Fruit fly (Drosophila melanogaster) whole organism, wandering third instar larva: ENCODE data around the gene P5CDh1.

Source experiments
- Abd-B ChIP-seq: fragments of >200 bp; optimal IDR thresholded peaks from 2 replicates; lab custom pipeline; 2017; ENCODE audit warnings: missing biosample characterization, missing genetic modification characterization
- CG32264 ChIP-seq: fragments of 200-800 bp; sonication (Bioruptor generic); optimal IDR thresholded peaks from 2 replicates; lab custom pipeline; 2016; ENCODE audit warnings: missing biosample characterization, missing genetic modification characterization
- CG9705 ChIP-seq: fragments of 200-800 bp; sonication (Bioruptor generic); optimal IDR thresholded peaks from 2 replicates; lab custom pipeline; 2018; ENCODE audit warnings: missing biosample characterization, mild to moderate bottlenecking, missing genetic modification characterization
- CrebA ChIP-seq: fragments of 200-800 bp; sonication (Bioruptor generic); optimal IDR thresholded peaks from 2 replicates; lab custom pipeline; 2016; ENCODE audit warnings: missing biosample characterization, mild to moderate bottlenecking, missing genetic modification characterization, borderline replicate concordance
- Dfd ChIP-seq: fragments of >200 bp; optimal IDR thresholded peaks from 2 replicates; lab custom pipeline; 2017; ENCODE audit warnings: missing biosample characterization, missing genetic modification characterization
- Dif ChIP-seq: fragments of 200-275, 200-300 bp; sonication (Bioruptor generic); optimal IDR thresholded peaks from 2 replicates; lab custom pipeline; 2018; ENCODE audit warnings: missing biosample characterization, missing genetic modification characterization; ENCODE audit not compliant: partially characterized antibody
- GATAd ChIP-seq: sonication (Bioruptor generic); optimal IDR thresholded peaks from 2 replicates; lab custom pipeline; 2016; ENCODE audit warnings: missing biosample characterization, missing genetic modification characterization
- HLH106 ChIP-seq: fragments of 200-800 bp; optimal IDR thresholded peaks from 3 replicates; lab custom pipeline; 2019; ENCODE audit warnings: missing biosample characterization, mild to moderate bottlenecking, missing genetic modification characterization, moderate library complexity
- Hnf4 ChIP-seq: fragments of 200-800 bp; sonication (Bioruptor generic); optimal IDR thresholded peaks from 2 replicates; lab custom pipeline; 2016; ENCODE audit warnings: missing biosample characterization, mild to moderate bottlenecking, missing genetic modification characterization
- Hr78 ChIP-seq: fragments of >200 bp; optimal IDR thresholded peaks from 2 replicates; lab custom pipeline; 2017; ENCODE audit warnings: missing biosample characterization, missing genetic modification characterization
- Hr83 ChIP-seq: fragments of 200-300 bp; sonication (Bioruptor generic); optimal IDR thresholded peaks from 2 replicates; lab custom pipeline; 2016; ENCODE audit warnings: missing biosample characterization, mild to moderate bottlenecking, missing genetic modification characterization, moderate library complexity; ENCODE audit not compliant: poor library complexity, severe bottlenecking
- Jra ChIP-seq: sonication (Bioruptor generic); optimal IDR thresholded peaks from 2 replicates; lab custom pipeline; 2016; ENCODE audit warnings: missing biosample characterization, missing genetic modification characterization
- Mio ChIP-seq: sonication (Bioruptor generic); optimal IDR thresholded peaks from 2 replicates; lab custom pipeline; 2016; ENCODE audit warnings: missing biosample characterization, missing genetic modification characterization
- Myc ChIP-seq: fragments of >200 bp; optimal IDR thresholded peaks from 2 replicates; lab custom pipeline; 2017
- N ChIP-seq: fragments of >200 bp; optimal IDR thresholded peaks from 2 replicates; lab custom pipeline; 2018; ENCODE audit warnings: missing biosample characterization, missing external identifiers, missing genetic modification characterization
- OdsH ChIP-seq: fragments of 200-800 bp; sonication (Bioruptor generic); optimal IDR thresholded peaks from 2 replicates; lab custom pipeline; 2016; ENCODE audit warnings: missing biosample characterization, mild to moderate bottlenecking, missing genetic modification characterization
- Rel ChIP-seq, 2 experiments: fragments of 200-800 bp; sonication (Bioruptor generic) in 1 of 2; optimal IDR thresholded peaks; 2 replicates in 1 of 2; 3 replicates in 1 of 2; lab custom pipeline; 2016 to 2019; ENCODE audit warnings: mild to moderate bottlenecking in 2 of 2, missing biosample characterization in 2 of 2, missing genetic modification characterization in 2 of 2, moderate library complexity in 1 of 2
- Sp1 ChIP-seq: fragments of 200-800 bp; sonication (Bioruptor generic); optimal IDR thresholded peaks from 3 replicates; lab custom pipeline; 2019; ENCODE audit warnings: missing biosample characterization, mild to moderate bottlenecking, missing genetic modification characterization, moderate library complexity
- Vsx2 ChIP-seq: fragments of 200-300, 225-300 bp; sonication (Bioruptor generic); optimal IDR thresholded peaks from 2 replicates; lab custom pipeline; 2018; ENCODE audit warnings: missing biosample characterization, missing genetic modification characterization; ENCODE audit not compliant: partially characterized antibody
- br ChIP-seq: fragments of 200-800 bp; sonication (Bioruptor generic); optimal IDR thresholded peaks from 2 replicates; lab custom pipeline; 2016; ENCODE audit warnings: missing biosample characterization, missing genetic modification characterization
- brk ChIP-seq: fragments of 200-800 bp; sonication (Bioruptor generic); optimal IDR thresholded peaks from 2 replicates; lab custom pipeline; 2016; ENCODE audit warnings: missing biosample characterization, mild to moderate bottlenecking, missing genetic modification characterization
- dl ChIP-seq, 2 experiments: fragments of 175-275, 200-275 bp in 1 of 2; fragments of 200-275 bp in 1 of 2; sonication (Bioruptor generic); optimal IDR thresholded peaks; lab custom pipeline; 2018; ENCODE audit warnings: mild to moderate bottlenecking in 2 of 2, missing biosample characterization in 2 of 2, missing genetic modification characterization in 2 of 2, moderate library complexity in 2 of 2; ENCODE audit not compliant: partially characterized antibody in 2 of 2, insufficient read depth in 1 of 2
- dmrt93B ChIP-seq: fragments of 200-800 bp; sonication (Bioruptor generic); optimal IDR thresholded peaks from 2 replicates; lab custom pipeline; 2018; ENCODE audit warnings: missing biosample characterization, mild to moderate bottlenecking, missing genetic modification characterization
- dsf ChIP-seq: sonication (Bioruptor generic); optimal IDR thresholded peaks from 2 replicates; lab custom pipeline; 2016; ENCODE audit warnings: missing biosample characterization, missing genetic modification characterization, borderline replicate concordance
- ey ChIP-seq: fragments of 200-800 bp; sonication (Bioruptor generic); optimal IDR thresholded peaks from 2 replicates; lab custom pipeline; 2016; ENCODE audit warnings: missing biosample characterization, missing genetic modification characterization
- foxo ChIP-seq, 2 experiments: fragments of 200-800 bp; sonication (Bioruptor generic); optimal IDR thresholded peaks; 2 replicates in 1 of 2; 3 replicates in 1 of 2; lab custom pipeline; 2016 to 2017; ENCODE audit warnings: missing biosample characterization in 2 of 2, missing genetic modification characterization in 2 of 2
- fru ChIP-seq: fragments of 200-800 bp; sonication (Bioruptor generic); optimal IDR thresholded peaks from 3 replicates; lab custom pipeline; 2016; ENCODE audit warnings: missing biosample characterization, mild to moderate bottlenecking, missing genetic modification characterization
- h ChIP-seq: fragments of 200-800 bp; sonication (Bioruptor generic); optimal IDR thresholded peaks from 3 replicates; lab custom pipeline; 2016; ENCODE audit warnings: missing biosample characterization, mild to moderate bottlenecking, missing genetic modification characterization
- jim ChIP-seq: fragments of 175-275, 200-325 bp; sonication (Bioruptor generic); optimal IDR thresholded peaks from 2 replicates; lab custom pipeline; 2016; ENCODE audit warnings: missing biosample characterization, mild to moderate bottlenecking, missing genetic modification characterization
- lola ChIP-seq: fragments of >200 bp; optimal IDR thresholded peaks from 2 replicates; lab custom pipeline; 2017; ENCODE audit warnings: missing biosample characterization, missing genetic modification characterization
- pan ChIP-seq: fragments of >200 bp; optimal IDR thresholded peaks from 2 replicates; lab custom pipeline; 2017
- psq ChIP-seq: fragments of 200-800 bp; sonication (Bioruptor generic); optimal IDR thresholded peaks from 3 replicates; lab custom pipeline; 2017; ENCODE audit warnings: missing biosample characterization, mild to moderate bottlenecking, missing genetic modification characterization, moderate library complexity
- rgr ChIP-seq: fragments of 200-800 bp; sonication (Bioruptor generic); optimal IDR thresholded peaks from 3 replicates; lab custom pipeline; 2016; ENCODE audit warnings: missing biosample characterization, mild to moderate bottlenecking, missing genetic modification characterization
- sage ChIP-seq: fragments of 200-800 bp; sonication (Bioruptor generic); optimal IDR thresholded peaks from 2 replicates; lab custom pipeline; 2016; ENCODE audit warnings: missing biosample characterization, mild to moderate bottlenecking, missing genetic modification characterization
- sv ChIP-seq: fragments of 200-800 bp; sonication (Bioruptor generic); optimal IDR thresholded peaks from 3 replicates; lab custom pipeline; 2016; ENCODE audit warnings: missing biosample characterization, missing genetic modification characterization
- tai ChIP-seq: sonication (Bioruptor generic); optimal IDR thresholded peaks from 2 replicates; lab custom pipeline; 2016; ENCODE audit warnings: missing biosample characterization, missing genetic modification characterization
- usp ChIP-seq: fragments of >200 bp; optimal IDR thresholded peaks from 2 replicates; lab custom pipeline; 2017; ENCODE audit warnings: missing biosample characterization, missing genetic modification characterization
- woc ChIP-seq: sonication (Bioruptor generic); optimal IDR thresholded peaks from 2 replicates; lab custom pipeline; 2016; ENCODE audit warnings: missing biosample characterization, mild to moderate bottlenecking, missing genetic modification characterization

The P5CDh1 gene

dm6 chr3L:21879344-21879743 lies 38.2 kb upstream of the P5CDh1 start:
- TF ChIP-seq dl (GFP tag; optimal IDR thresholded peaks at IDR 0.05; lab: Kevin White, UChicago; ENCODE audit: insufficient read depth in 1 of 2, partially characterized antibody in 2 of 2) (peak; percentile 45 to 54), ey (GFP tag; lab: Kevin White, UChicago) (peak; percentile 21), sv (no peak), usp (no peak), N (GFP tag; lab: Kevin White, UChicago) (no peak), Hr78 (GFP tag; lab: Kevin White, UChicago) (no peak), brk (GFP tag; lab: Kevin White, UChicago) (peak; percentile 24), Myc (lab: Kevin White, UChicago) (peak; percentile 59), sage (GFP tag; lab: Kevin White, UChicago) (peak; percentile 64), br (peak; percentile 64), dsf (GFP tag; lab: Kevin White, UChicago) (no peak), HLH106 (tag; lab: Kevin White, UChicago) (peak; percentile 39), GATAd (no peak), woc (GFP tag; lab: Kevin White, UChicago) (no peak), Hnf4 (peak; percentile 29), Abd-B (GFP tag; lab: Kevin White, UChicago) (no peak), Mio (GFP tag; lab: Kevin White, UChicago) (peak; percentile 21), Jra (GFP tag; lab: Kevin White, UChicago) (no peak), fru (GFP tag; lab: Kevin White, UChicago) (peak; percentile 92), Hr83 (GFP tag; lab: Kevin White, UChicago) (peak; percentile 57), tai (GFP tag; lab: Kevin White, UChicago) (no peak), foxo (GFP tag; optimal IDR thresholded peaks at IDR 0.05; lab: Kevin White, UChicago) (peak in 1 of 2 experiments; percentile 54), Rel (GFP tag; optimal IDR thresholded peaks at IDR 0.05; lab: Kevin White, UChicago) (no peak), Rel (tag; optimal IDR thresholded peaks at IDR 0.05; lab: Kevin White, UChicago) (peak; percentile 79), Vsx2 (GFP tag; lab: Kevin White, UChicago) (peak; percentile 38), rgr (peak; percentile 71), pan (lab: Kevin White, UChicago) (no peak), psq (GFP tag; lab: Kevin White, UChicago) (peak; percentile 73), Dif (GFP tag; lab: Kevin White, UChicago) (peak; percentile 64), Sp1 (GFP tag; lab: Kevin White, UChicago) (peak; percentile 72), CrebA (no peak), h (GFP tag; lab: Kevin White, UChicago) (peak; percentile 67), CG32264 (no peak), jim (GFP tag; lab: Kevin White, UChicago) (no peak), lola (GFP tag; lab: Kevin White, UChicago) (no peak), CG9705 (no peak), Dfd (GFP tag; lab: Kevin White, UChicago) (no peak), dmrt93B (GFP tag; lab: Kevin White, UChicago) (no peak), OdsH (GFP tag; lab: Kevin White, UChicago) (peak; percentile 52)

- TF ChIP-seq lola (GFP tag; lab: Kevin White, UChicago) (no peak), Vsx2 (GFP tag; lab: Kevin White, UChicago) (no peak), brk (GFP tag; lab: Kevin White, UChicago) (no peak), Dfd (GFP tag; lab: Kevin White, UChicago) (no peak), usp (no peak), fru (GFP tag; lab: Kevin White, UChicago) (no peak), dsf (GFP tag; lab: Kevin White, UChicago) (no peak), sv (no peak), foxo (GFP tag; optimal IDR thresholded peaks at IDR 0.05; lab: Kevin White, UChicago) (no peak), Rel (GFP tag; optimal IDR thresholded peaks at IDR 0.05; lab: Kevin White, UChicago) (no peak), Rel (tag; optimal IDR thresholded peaks at IDR 0.05; lab: Kevin White, UChicago) (no peak), Sp1 (GFP tag; lab: Kevin White, UChicago) (no peak), jim (GFP tag; lab: Kevin White, UChicago) (no peak), Dif (GFP tag; lab: Kevin White, UChicago) (no peak), br (no peak), Jra (GFP tag; lab: Kevin White, UChicago) (no peak), Hnf4 (no peak), OdsH (GFP tag; lab: Kevin White, UChicago) (no peak)
Observed at dm6 chr3L:21878285-21878684, 37.1 kb upstream of the P5CDh1 start.
